Fruit fly (Drosophila melanogaster) whole organism, pupa: Measurements from ENCODE around the gene CG18754.

Experiments
- CG10348 ChIP-seq: fragments of 200-800 bp; sonication (Bioruptor generic); IDR thresholded peaks from 2 replicates; pipeline ENCODE4 v1.3.6; 2022; ENCODE audit warnings: missing biosample characterization, missing genetic modification characterization
- CG15710 ChIP-seq: fragments of 200-800 bp; sonication (Bioruptor generic); optimal IDR thresholded peaks from 2 replicates; lab custom pipeline; 2018; ENCODE audit warnings: missing biosample characterization, mild to moderate bottlenecking, missing genetic modification characterization, moderate library complexity
- CG32121 ChIP-seq: fragments of 200-800 bp; sonication (Bioruptor generic); IDR thresholded peaks from 2 replicates; pipeline ENCODE4 v1.3.6; 2022; ENCODE audit warnings: missing biosample characterization, missing genetic modification characterization
- CG8159 ChIP-seq: fragments of 200-800 bp; sonication (Bioruptor generic); optimal IDR thresholded peaks from 3 replicates; lab custom pipeline; 2018; ENCODE audit warnings: missing biosample characterization, mild to moderate bottlenecking, missing genetic modification characterization, moderate library complexity
- EcR ChIP-seq: fragments of 200-800 bp; sonication (Bioruptor generic); optimal IDR thresholded peaks from 3 replicates; lab custom pipeline; 2019; ENCODE audit warnings: missing biosample characterization, missing genetic modification characterization, mild to moderate bottlenecking, moderate library complexity, missing genetic modification reagents
- Ets98B ChIP-seq: fragments of 200-800 bp; sonication (Bioruptor generic); IDR thresholded peaks from 2 replicates; pipeline ENCODE4 v1.3.6; 2022; ENCODE audit warnings: missing biosample characterization, missing genetic modification characterization
- Pif1B ChIP-seq: fragments of 200-800 bp; sonication (Bioruptor generic); optimal IDR thresholded peaks from 3 replicates; lab custom pipeline; 2016; ENCODE audit warnings: missing biosample characterization, missing genetic modification characterization
- gl ChIP-seq: fragments of 200-800 bp; sonication (Bioruptor generic); optimal IDR thresholded peaks from 2 replicates; lab custom pipeline; 2018; ENCODE audit warnings: missing biosample characterization, mild to moderate bottlenecking, missing genetic modification characterization
- rn ChIP-seq: fragments of 200-800 bp; sonication (Bioruptor generic); IDR thresholded peaks from 2 replicates; pipeline ENCODE4 v1.3.6; 2022; ENCODE audit warnings: missing biosample characterization, missing genetic modification characterization

DNA sequence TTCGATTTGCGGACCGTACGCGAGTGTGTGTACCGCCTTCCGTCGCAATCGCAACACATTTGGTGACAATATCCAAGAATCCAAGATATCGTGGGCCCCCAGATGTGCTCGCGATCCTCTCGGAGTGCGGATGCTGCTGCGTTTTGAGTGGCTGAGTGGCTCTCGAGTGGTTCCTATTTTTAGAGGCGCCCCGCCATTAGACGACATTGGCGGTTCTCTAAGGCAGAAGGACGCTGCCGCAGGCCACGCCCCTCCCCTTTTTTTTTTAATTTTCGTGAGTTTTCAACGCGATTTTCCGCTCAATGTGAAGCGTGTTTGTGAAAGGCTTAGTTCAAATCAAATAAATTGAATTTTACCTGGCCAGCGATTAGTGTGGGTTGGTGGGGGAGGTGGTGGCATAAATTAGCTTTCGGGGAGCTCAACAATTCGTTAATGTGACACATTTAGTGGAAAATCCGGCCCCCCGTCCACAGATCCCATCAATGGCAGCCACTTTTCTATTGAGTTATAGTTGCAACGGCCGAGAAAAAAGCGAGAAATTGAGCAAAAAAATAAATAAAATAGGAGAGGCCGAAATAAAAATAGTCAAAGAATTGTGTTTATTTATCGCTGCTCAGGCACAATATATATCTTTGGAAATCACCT is 34.6 kb downstream of the CG18754 start, which contains the start of gene nau:
- TF ChIP-seq Ets98B (GFP tag; lab: Robert Waterston, UW) (no peak), gl (tag; lab: Kevin White, UChicago) (no peak), CG10348 (GFP tag; lab: Robert Waterston, UW) (no peak), EcR (GFP tag; lab: Kevin White, UChicago) (no peak), rn (GFP tag; lab: Robert Waterston, UW) (no peak), CG8159 (no peak), CG15710 (tag; lab: Kevin White, UChicago) (no peak), CG32121 (no peak), Pif1B (GFP tag; lab: Kevin White, UChicago) (no peak)
